Fruit fly (Drosophila melanogaster) whole organism: ENCODE data around the gene CG3038.

Source experiments
- CG8478 ChIP-seq: fragments of >200 bp; optimal IDR thresholded peaks from 2 replicates; lab custom pipeline; 2018; ENCODE audit warnings: inconsistent platforms
- EcR ChIP-seq, 2 experiments: fragments of >200 bp; optimal IDR thresholded peaks; 2 replicates each; lab custom pipeline; 2017; ENCODE audit warnings: missing biosample characterization in 2 of 2, missing genetic modification characterization in 2 of 2, missing genetic modification reagents in 2 of 2
- pan ChIP-seq: fragments of >200 bp; optimal IDR thresholded peaks from 2 replicates; lab custom pipeline; 2017

dm6 chrX:276065-276464, 30.4 kb upstream of the CG3038 start:
- TF ChIP-seq CG8478 (no peak), pan (lab: Kevin White, UChicago) (no peak), EcR (GFP tag; optimal IDR thresholded peaks at IDR 0.05; lab: Kevin White, UChicago) (no peak)
